Worm (Caenorhabditis elegans): ENCODE results near the gene str-20.

DNA sequence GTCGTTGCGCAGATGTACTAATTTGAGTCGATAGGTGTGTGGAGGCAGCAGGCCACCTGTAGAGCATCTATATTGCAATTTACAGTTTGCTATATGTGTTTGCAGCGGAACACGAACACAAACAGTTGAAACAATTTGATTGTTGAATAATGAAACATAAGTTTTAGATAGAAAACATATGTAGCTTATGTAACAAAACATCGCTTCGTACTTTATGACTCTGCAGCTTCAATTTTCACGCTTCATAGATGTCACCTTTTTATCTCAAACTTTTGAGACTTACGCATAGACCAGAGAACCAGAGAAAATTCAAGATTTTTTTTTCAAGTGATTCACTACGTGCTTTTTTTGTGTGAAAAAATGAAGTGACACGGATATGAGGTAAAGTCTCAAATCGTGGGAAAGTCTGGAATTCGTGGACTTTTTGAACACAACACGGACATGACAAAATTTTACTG is 32.3 kb upstream of the str-20 start, which contains the start of gene fbxb-72:
- TF ChIP-seq unc-62 (GFP tag; optimal IDR thresholded peaks at IDR 0.05) (no peak), unc-55 (GFP tag; optimal IDR thresholded peaks at IDR 0.05) (no peak)

Data from whole organism, L2 larva.